Worm (Caenorhabditis elegans) whole organism, young adult: Measurements from ENCODE around the gene nadk-2.

Experiments used
- B0019.2 ChIP-seq: fragments of 200-800 bp; sonication (Bioruptor generic); conservative IDR thresholded peaks from 2 replicates; pipeline ENCODE4 v1.3.6; 2022; ENCODE audit warnings: missing genetic modification reagents, missing genetic modification characterization, missing compliant biosample characterization
- B0035.1 ChIP-seq: sonication (generic microtip); optimal IDR thresholded peaks from 2 replicates; lab custom pipeline; 2016; ENCODE audit warnings: missing genetic modification characterization, mild to moderate bottlenecking, missing compliant biosample characterization, missing genotype, missing genetic modification reagents
- B0261.1 ChIP-seq: sonication (generic microtip); optimal IDR thresholded peaks from 2 replicates; lab custom pipeline; 2016; ENCODE audit warnings: mild to moderate bottlenecking, missing genetic modification characterization, moderate library complexity, missing compliant biosample characterization
- F22D6.2 ChIP-seq: sonication (generic microtip); optimal IDR thresholded peaks from 2 replicates; lab custom pipeline; 2016; ENCODE audit warnings: mild to moderate bottlenecking, missing genetic modification characterization, missing compliant biosample characterization
- F49E8.2 ChIP-seq: sonication (generic microtip); optimal IDR thresholded peaks from 3 replicates; lab custom pipeline; 2017; ENCODE audit warnings: missing genetic modification characterization, mild to moderate bottlenecking, missing compliant biosample characterization, antibody characterized with exemption, moderate library complexity; ENCODE audit not compliant: insufficient read depth
- F57A8.1 ChIP-seq: fragments of 200-800 bp; sonication (Bioruptor generic); optimal IDR thresholded peaks from 2 replicates; lab custom pipeline; 2018; ENCODE audit warnings: mild to moderate bottlenecking, missing genetic modification characterization, moderate library complexity, missing compliant biosample characterization
- F57C9.4 ChIP-seq: sonication (generic microtip); optimal IDR thresholded peaks from 2 replicates; lab custom pipeline; 2017; ENCODE audit warnings: mild to moderate bottlenecking, missing genetic modification characterization, missing compliant biosample characterization
- K11D2.4 ChIP-seq: fragments of 200-800 bp; sonication (Bioruptor generic); IDR thresholded peaks from 2 replicates; pipeline ENCODE4 v1.3.6; 2022; ENCODE audit warnings: missing genetic modification reagents, missing genetic modification characterization, missing compliant biosample characterization
- K12H6.12 ChIP-seq: fragments of 200-800 bp; sonication (Bioruptor generic); optimal IDR thresholded peaks from 2 replicates; lab custom pipeline; 2018; ENCODE audit warnings: mild to moderate bottlenecking, missing genetic modification characterization, missing compliant biosample characterization
- T26A5.8 ChIP-seq: sonication (generic microtip); optimal IDR thresholded peaks from 2 replicates; lab custom pipeline; 2016; ENCODE audit warnings: missing genetic modification characterization, missing compliant biosample characterization
- Y53G8AR.9 ChIP-seq: fragments of 200-800 bp; sonication (Bioruptor generic); conservative IDR thresholded peaks from 2 replicates; pipeline ENCODE4 v1.3.6; 2022; ENCODE audit warnings: missing genetic modification reagents, missing genetic modification characterization, missing compliant biosample characterization
- Y67H2A.10 ChIP-seq: fragments of 200-800 bp; sonication (Bioruptor generic); conservative IDR thresholded peaks from 2 replicates; pipeline ENCODE4 v1.3.6; 2022; ENCODE audit warnings: missing genetic modification reagents, missing genetic modification characterization, missing compliant biosample characterization
- Y95B8A.8 ChIP-seq: fragments of 200-800 bp; sonication (Bioruptor generic); IDR thresholded peaks from 2 replicates; pipeline ENCODE4 v1.3.6; 2022; ENCODE audit warnings: missing genetic modification reagents, missing genetic modification characterization, missing compliant biosample characterization
- ZK185.1 ChIP-seq: sonication (generic microtip); optimal IDR thresholded peaks from 2 replicates; lab custom pipeline; 2016; ENCODE audit warnings: mild to moderate bottlenecking, missing genetic modification characterization, missing compliant biosample characterization; ENCODE audit not compliant: poor library complexity, severe bottlenecking
- atf-7 ChIP-seq: sonication (generic microtip); optimal IDR thresholded peaks from 2 replicates; lab custom pipeline; 2017; ENCODE audit warnings: mild to moderate bottlenecking, missing genetic modification characterization, missing compliant biosample characterization
- attf-5 ChIP-seq: fragments of 200-800 bp; sonication (Bioruptor generic); optimal IDR thresholded peaks from 2 replicates; lab custom pipeline; 2018; ENCODE audit warnings: mild to moderate bottlenecking, missing genetic modification characterization, missing compliant biosample characterization
- attf-6 ChIP-seq: fragments of 200-800 bp; sonication (Bioruptor generic); IDR thresholded peaks from 2 replicates; pipeline ENCODE4 v1.3.6; 2022; ENCODE audit warnings: missing genetic modification reagents, missing genetic modification characterization, missing compliant biosample characterization
- ccch-3 ChIP-seq: fragments of 200-800 bp; sonication (Bioruptor generic); optimal IDR thresholded peaks from 2 replicates; lab custom pipeline; 2018; ENCODE audit warnings: mild to moderate bottlenecking, missing genetic modification characterization, missing compliant biosample characterization
- cebp-1 ChIP-seq, 2 experiments: fragments of 200-800 bp in 1 of 2; sonication (Bioruptor generic) in 1 of 2; sonication (generic microtip) in 1 of 2; IDR thresholded peaks in 1 of 2; optimal IDR thresholded peaks in 1 of 2; 2 replicates each; pipeline versions ENCODE4 v1.3.6 to Lab custom; 2017 to 2022; ENCODE audit warnings: missing compliant biosample characterization in 2 of 2, missing genetic modification characterization in 2 of 2, mild to moderate bottlenecking in 1 of 2, missing genetic modification reagents in 1 of 2, moderate library complexity in 1 of 2
- ceh-40 ChIP-seq: fragments of 200-800 bp; sonication (Bioruptor generic); IDR thresholded peaks from 2 replicates; pipeline ENCODE4 v1.3.6; 2022; ENCODE audit warnings: missing genetic modification characterization, missing compliant biosample characterization
- ceh-91 ChIP-seq: fragments of 200-800 bp; sonication (Bioruptor generic); IDR thresholded peaks from 2 replicates; pipeline ENCODE4 v1.3.6; 2022; ENCODE audit warnings: missing genetic modification reagents, missing genetic modification characterization, missing compliant biosample characterization
- chd-7 ChIP-seq: sonication (generic microtip); optimal IDR thresholded peaks from 2 replicates; lab custom pipeline; 2016; ENCODE audit warnings: mild to moderate bottlenecking, missing genetic modification characterization, moderate library complexity, missing compliant biosample characterization
- dox-1 ChIP-seq: fragments of 200-800 bp; sonication (Bioruptor generic); IDR thresholded peaks from 2 replicates; pipeline ENCODE4 v1.3.6; 2022; ENCODE audit warnings: missing genetic modification reagents, missing genetic modification characterization, missing compliant biosample characterization
- efl-1 ChIP-seq: fragments of 150-350 bp; optimal IDR thresholded peaks from 2 replicates; lab custom pipeline; 2014; ENCODE audit warnings: missing biosample characterization, missing genetic modification reagents, missing genetic modification characterization
- fkh-3 ChIP-seq: sonication (generic microtip); optimal IDR thresholded peaks from 2 replicates; lab custom pipeline; 2016; ENCODE audit warnings: mild to moderate bottlenecking, missing genetic modification characterization, missing compliant biosample characterization
- him-1 ChIP-seq: sonication (generic microtip); optimal IDR thresholded peaks from 2 replicates; lab custom pipeline; 2016; ENCODE audit warnings: missing genotype, missing genetic modification reagents, missing genetic modification characterization, missing compliant biosample characterization
- hmg-1.2 ChIP-seq: fragments of 200-800 bp; sonication (Bioruptor generic); IDR thresholded peaks from 2 replicates; pipeline ENCODE4 v1.3.6; 2022; ENCODE audit warnings: missing genetic modification reagents, missing genetic modification characterization, missing compliant biosample characterization
- hmg-20 ChIP-seq: fragments of 200-800 bp; sonication (Bioruptor generic); IDR thresholded peaks from 2 replicates; pipeline ENCODE4 v1.3.6; 2022; ENCODE audit warnings: missing genetic modification reagents, missing genetic modification characterization, missing compliant biosample characterization
- let-526 ChIP-seq: fragments of 200-800 bp; sonication (Bioruptor generic); IDR thresholded peaks from 2 replicates; pipeline ENCODE4 v1.3.6; 2022; ENCODE audit warnings: missing genetic modification reagents, missing genetic modification characterization, missing compliant biosample characterization
- lin-40 ChIP-seq: sonication (generic microtip); optimal IDR thresholded peaks from 2 replicates; lab custom pipeline; 2016; ENCODE audit warnings: missing genetic modification characterization, mild to moderate bottlenecking, missing compliant biosample characterization, missing genotype, missing genetic modification reagents
- lir-1 ChIP-seq: fragments of 200-800 bp; sonication (Bioruptor generic); conservative IDR thresholded peaks from 2 replicates; pipeline ENCODE4 v1.3.6; 2022; ENCODE audit warnings: missing genetic modification reagents, missing genetic modification characterization, missing compliant biosample characterization
- lsy-27 ChIP-seq: sonication (generic microtip); optimal IDR thresholded peaks from 2 replicates; lab custom pipeline; 2017; ENCODE audit warnings: missing genetic modification characterization, mild to moderate bottlenecking, missing compliant biosample characterization, antibody characterized with exemption, missing genotype, borderline replicate concordance; ENCODE audit not compliant: insufficient read depth
- madf-6 ChIP-seq: fragments of 200-800 bp; sonication (Bioruptor generic); IDR thresholded peaks from 2 replicates; pipeline ENCODE4 v1.3.6; 2022; ENCODE audit warnings: missing genetic modification reagents, missing genetic modification characterization, missing compliant biosample characterization
- nhr-120 ChIP-seq: fragments of 200-800 bp; sonication (Bioruptor generic); IDR thresholded peaks from 2 replicates; pipeline ENCODE4 v1.3.6; 2022; ENCODE audit warnings: missing genetic modification characterization, missing compliant biosample characterization
- nhr-80 ChIP-seq: sonication (generic microtip); optimal IDR thresholded peaks from 2 replicates; lab custom pipeline; 2016; ENCODE audit warnings: missing genetic modification characterization, missing compliant biosample characterization
- nhr-90 ChIP-seq: sonication (generic microtip); optimal IDR thresholded peaks from 2 replicates; lab custom pipeline; 2016; ENCODE audit warnings: missing genotype, mild to moderate bottlenecking, missing genetic modification characterization, missing compliant biosample characterization
- pbrm-1 ChIP-seq: fragments of 200-800 bp; sonication (Bioruptor generic); IDR thresholded peaks from 2 replicates; pipeline ENCODE4 v1.3.6; 2022; ENCODE audit warnings: missing genetic modification reagents, missing genetic modification characterization, missing compliant biosample characterization
- rcor-1 ChIP-seq: fragments of 200-800 bp; sonication (Bioruptor generic); IDR thresholded peaks from 2 replicates; pipeline ENCODE4 v1.3.6; 2022; ENCODE audit warnings: missing genetic modification reagents, missing genetic modification characterization, missing compliant biosample characterization
- sdz-38 ChIP-seq: sonication (generic microtip); optimal IDR thresholded peaks from 2 replicates; lab custom pipeline; 2016; ENCODE audit warnings: missing genotype, missing genetic modification characterization, missing compliant biosample characterization
- snpc-1.3 ChIP-seq: sonication (generic microtip); optimal IDR thresholded peaks from 2 replicates; lab custom pipeline; 2017; ENCODE audit warnings: missing genetic modification characterization, mild to moderate bottlenecking, missing compliant biosample characterization, antibody characterized with exemption, moderate library complexity, missing genotype, missing genetic modification reagents; ENCODE audit not compliant: insufficient read depth
- snpc-3.4 ChIP-seq: sonication (generic microtip); optimal IDR thresholded peaks from 2 replicates; lab custom pipeline; 2017; ENCODE audit warnings: missing genetic modification characterization, mild to moderate bottlenecking, missing compliant biosample characterization, antibody characterized with exemption, moderate library complexity, missing genotype, missing genetic modification reagents
- tbp1 ChIP-seq: fragments of 200-800 bp; sonication (Bioruptor generic); optimal IDR thresholded peaks from 2 replicates; lab custom pipeline; 2018; ENCODE audit warnings: mild to moderate bottlenecking, missing genetic modification characterization, missing compliant biosample characterization
- tbx-9 ChIP-seq: sonication (generic microtip); optimal IDR thresholded peaks from 2 replicates; lab custom pipeline; 2016; ENCODE audit warnings: borderline replicate concordance, missing genetic modification characterization, inconsistent platforms, missing compliant biosample characterization
- unc-130 ChIP-seq: sonication (generic microtip); optimal IDR thresholded peaks from 2 replicates; lab custom pipeline; 2016; ENCODE audit warnings: missing genetic modification reagents, missing genetic modification characterization, missing compliant biosample characterization
- xnd-1 ChIP-seq: sonication (generic microtip); optimal IDR thresholded peaks from 2 replicates; lab custom pipeline; 2016; ENCODE audit warnings: missing genotype, missing genetic modification reagents, missing genetic modification characterization, missing compliant biosample characterization
- zim-3 ChIP-seq: sonication (generic microtip); optimal IDR thresholded peaks from 2 replicates; lab custom pipeline; 2017; ENCODE audit warnings: mild to moderate bottlenecking, missing genetic modification characterization, moderate library complexity, missing compliant biosample characterization
- ztf-18 ChIP-seq: sonication (generic microtip); optimal IDR thresholded peaks from 2 replicates; lab custom pipeline; 2016; ENCODE audit warnings: missing genotype, mild to moderate bottlenecking, missing genetic modification characterization, missing compliant biosample characterization
- ztf-22 ChIP-seq: fragments of 200-800 bp; sonication (Bioruptor generic); optimal IDR thresholded peaks from 2 replicates; lab custom pipeline; 2018; ENCODE audit warnings: mild to moderate bottlenecking, missing genetic modification characterization, moderate library complexity, missing compliant biosample characterization

The nadk-2 gene

DNA sequence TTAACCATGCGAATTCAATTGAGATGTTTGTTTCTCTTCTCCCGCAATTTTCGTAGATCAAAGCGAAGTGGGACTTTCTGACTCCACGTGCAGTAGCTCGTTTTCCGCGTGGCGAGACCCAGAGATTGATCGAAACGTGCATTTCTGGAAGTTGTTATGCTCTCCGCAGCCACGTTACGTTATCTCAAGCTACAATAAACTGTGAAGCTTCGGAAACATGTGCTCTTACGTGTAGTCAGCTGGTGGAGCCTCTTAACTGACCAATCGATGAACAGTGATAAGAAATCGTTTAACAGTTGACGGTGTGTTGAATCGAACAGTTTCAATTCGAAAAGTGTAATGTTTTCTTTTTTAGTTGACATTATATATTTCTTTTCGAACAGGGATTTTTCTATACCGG is 2.8 kb downstream of the nadk-2 start:
- no peak for TF ChIP-seq fkh-3 (tag; lab: Kevin White, UChicago)
- no peak for TF ChIP-seq B0035.1 (tag; lab: Kevin White, UChicago)
- TF ChIP-seq him-1 (tag; lab: Kevin White, UChicago), result no peak
- no peak for TF ChIP-seq cebp-1 (GFP tag; IDR thresholded peaks at IDR 0.05; lab: Robert Waterston, UW)
- peak; percentile 5 for TF ChIP-seq cebp-1 (tag; optimal IDR thresholded peaks at IDR 0.05; lab: Kevin White, UChicago)
- TF ChIP-seq nhr-80 (tag; lab: Kevin White, UChicago), result peak; percentile 62
- no peak for TF ChIP-seq rcor-1
- TF ChIP-seq chd-7 (tag; lab: Kevin White, UChicago), result no peak
- TF ChIP-seq F49E8.2, result no peak
- no peak for TF ChIP-seq F22D6.2 (tag; lab: Kevin White, UChicago)
- no peak for TF ChIP-seq tbx-9 (tag; lab: Kevin White, UChicago)
- TF ChIP-seq xnd-1 (tag; lab: Kevin White, UChicago), result no peak
- TF ChIP-seq B0261.1 (tag; lab: Kevin White, UChicago), result no peak
- TF ChIP-seq zim-3 (tag; lab: Kevin White, UChicago), result no peak
- no peak for TF ChIP-seq attf-5 (GFP tag; lab: Kevin White, UChicago)
- TF ChIP-seq nhr-90, result no peak
- no peak for TF ChIP-seq Y53G8AR.9 (GFP tag; lab: Robert Waterston, UW)
- TF ChIP-seq dox-1 (GFP tag; lab: Robert Waterston, UW), result peak; percentile 39; the same call in 1 of the 2 replicates
- TF ChIP-seq ZK185.1 (tag; lab: Kevin White, UChicago), result no peak
- TF ChIP-seq hmg-1.2 (GFP tag; lab: Robert Waterston, UW), result no peak
- TF ChIP-seq atf-7 (tag; lab: Kevin White, UChicago), result no peak
- TF ChIP-seq F57C9.4 (tag; lab: Kevin White, UChicago), result no peak
- TF ChIP-seq T26A5.8 (tag; lab: Kevin White, UChicago), result no peak
- TF ChIP-seq ceh-91 (GFP tag; lab: Robert Waterston, UW), result no peak
- no peak for TF ChIP-seq attf-6
- no peak for TF ChIP-seq K12H6.12
- TF ChIP-seq ceh-40 (GFP tag; lab: Robert Waterston, UW), result no peak
- TF ChIP-seq nhr-120, result no peak
- no peak for TF ChIP-seq F57A8.1 (GFP tag; lab: Kevin White, UChicago)
- no peak for TF ChIP-seq Y95B8A.8 (GFP tag; lab: Robert Waterston, UW)
- no peak for TF ChIP-seq lsy-27 (tag; lab: Kevin White, UChicago)
- no peak for TF ChIP-seq madf-6 (GFP tag; lab: Robert Waterston, UW)
- no peak for TF ChIP-seq ccch-3 (GFP tag; lab: Kevin White, UChicago)
- TF ChIP-seq snpc-1.3 (tag; lab: Kevin White, UChicago), result no peak
- no peak for TF ChIP-seq Y67H2A.10 (GFP tag; lab: Robert Waterston, UW)
- no peak for TF ChIP-seq B0019.2 (GFP tag; lab: Robert Waterston, UW)
- no peak for TF ChIP-seq lin-40 (tag; lab: Kevin White, UChicago)
- no peak for TF ChIP-seq lir-1 (GFP tag; lab: Robert Waterston, UW)
- 0 out of 2 replicates have a peak, but pooled peaks have one; percentile 43 for TF ChIP-seq let-526
- peak; percentile 20 for TF ChIP-seq tbp1
- no peak for TF ChIP-seq snpc-3.4 (tag; lab: Kevin White, UChicago)
- TF ChIP-seq efl-1 (GFP tag; lab: Kevin White, UChicago), result no peak
- TF ChIP-seq ztf-18 (tag; lab: Kevin White, UChicago), result no peak
- peak; percentile 58 for TF ChIP-seq ztf-22 (GFP tag; lab: Kevin White, UChicago)
- no peak for TF ChIP-seq K11D2.4 (GFP tag; lab: Robert Waterston, UW)
- TF ChIP-seq sdz-38 (tag; lab: Kevin White, UChicago), result no peak
- no peak for TF ChIP-seq hmg-20 (GFP tag; lab: Robert Waterston, UW)
- no peak for TF ChIP-seq unc-130 (GFP tag; lab: Kevin White, UChicago)
- no peak for TF ChIP-seq pbrm-1 (GFP tag; lab: Robert Waterston, UW)
